Worm (Caenorhabditis elegans): ENCODE measurements around the gene ZK994.6.

ZK994.6 gene

ce11 chrV:8507324-8507723 is at the start of gene ZK994.6:
Gene ZK994.6 (minus strand): TSS chrV:8507424.
- TF ChIP-seq cnd-1 (tag; optimal IDR thresholded peaks at IDR 0.05) = no peak
- no peak for TF ChIP-seq ztf-11 (tag; optimal IDR thresholded peaks at IDR 0.05)
- TF ChIP-seq unc-39 (tag; optimal IDR thresholded peaks at IDR 0.05) = no peak
- no peak for TF ChIP-seq lin-13 (tag; optimal IDR thresholded peaks at IDR 0.05)
- peak; percentile 37 for TF ChIP-seq ces-1 (GFP tag; optimal IDR thresholded peaks at IDR 0.05)

DNA sequence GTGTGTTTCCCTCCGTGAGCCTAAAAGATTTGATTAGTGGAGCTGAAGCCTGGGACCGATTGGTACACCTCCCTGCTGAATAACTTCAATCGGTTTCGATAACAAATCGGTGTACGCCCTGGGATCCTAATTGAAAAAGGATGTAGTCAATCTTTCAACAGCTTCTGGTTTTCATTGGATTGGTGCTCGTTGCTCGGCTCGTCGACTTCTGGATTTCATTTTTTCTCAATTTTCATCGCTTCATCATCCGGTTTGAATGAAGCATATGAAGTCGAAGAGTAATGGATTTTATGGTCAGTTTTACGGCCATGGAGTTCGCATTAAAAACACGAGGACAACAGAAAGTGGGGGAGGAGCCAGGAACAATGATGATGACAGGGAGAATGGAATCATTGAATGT is 48.7 kb upstream of the ZK994.6 start:
- no peak for TF ChIP-seq snpc-4 (tag; optimal IDR thresholded peaks at IDR 0.05)
- no peak for TF ChIP-seq unc-39 (tag; optimal IDR thresholded peaks at IDR 0.05)
- no peak for TF ChIP-seq blmp-1 (tag; optimal IDR thresholded peaks at IDR 0.05)
- no peak for TF ChIP-seq mab-5 (tag; optimal IDR thresholded peaks at IDR 0.05)
- TF ChIP-seq ceh-43 (GFP tag; optimal IDR thresholded peaks at IDR 0.05) = no peak
- no peak for TF ChIP-seq ztf-11 (tag; optimal IDR thresholded peaks at IDR 0.05)
- TF ChIP-seq elt-3 (tag; optimal IDR thresholded peaks at IDR 0.05) = no peak
- no peak for TF ChIP-seq nhr-28 (tag; optimal IDR thresholded peaks at IDR 0.05)
- no peak for TF ChIP-seq nhr-237 (tag; optimal IDR thresholded peaks at IDR 0.05)
- TF ChIP-seq ces-1 (GFP tag; optimal IDR thresholded peaks at IDR 0.05) = no peak
- TF ChIP-seq unc-62 (GFP tag; optimal IDR thresholded peaks at IDR 0.05) = no peak
- TF ChIP-seq lin-32 (GFP tag; optimal IDR thresholded peaks at IDR 0.05) = no peak
- TF ChIP-seq ceh-39 (tag; optimal IDR thresholded peaks at IDR 0.05) = no peak
- TF ChIP-seq bed-3 (GFP tag; optimal IDR thresholded peaks at IDR 0.05) = no peak
- no peak for TF ChIP-seq unc-120 (tag; optimal IDR thresholded peaks at IDR 0.05; ENCODE audit: poor library complexity, severe bottlenecking)
- no peak for TF ChIP-seq mep-1 (tag; optimal IDR thresholded peaks at IDR 0.05)
- TF ChIP-seq sem-2 (GFP tag; optimal IDR thresholded peaks at IDR 0.05) = no peak
- no peak for TF ChIP-seq M03D4.4 (tag; optimal IDR thresholded peaks at IDR 0.05)
- no peak for TF ChIP-seq lin-13 (tag; optimal IDR thresholded peaks at IDR 0.05)

DNA sequence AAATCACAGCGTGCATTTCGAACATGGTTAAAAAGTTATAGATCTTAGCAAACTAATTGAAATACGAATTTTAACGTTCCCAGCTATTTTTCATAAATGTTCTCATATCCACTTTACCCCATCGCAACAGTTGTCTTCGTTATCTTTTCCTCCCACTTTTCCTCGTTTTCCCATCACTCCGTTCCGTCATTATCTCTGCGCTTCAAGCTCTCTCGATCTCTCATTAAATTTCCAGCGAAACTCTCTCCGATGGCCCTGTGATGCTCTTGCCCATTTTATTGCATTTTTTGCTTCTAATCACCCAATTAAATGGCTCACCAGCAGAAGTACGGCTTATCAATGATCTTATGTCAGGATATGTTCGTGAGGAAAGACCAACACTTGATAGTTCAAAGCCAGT is 45.2 kb upstream of the ZK994.6 start, which contains the start of gene acr-15:
TSS of gene acr-15 (plus strand) at position 236 of the 400 bp plus-strand sequence.
- TF ChIP-seq nhr-237 (tag; optimal IDR thresholded peaks at IDR 0.05) (no peak), nhr-12 (tag; optimal IDR thresholded peaks at IDR 0.05) (no peak), drap-1 (GFP tag; optimal IDR thresholded peaks at IDR 0.05) (no peak), zip-8 (tag; optimal IDR thresholded peaks at IDR 0.05) (no peak), mep-1 (tag; optimal IDR thresholded peaks at IDR 0.05) (no peak), hlh-1 (tag; optimal IDR thresholded peaks at IDR 0.05) (peak; percentile 56), lin-13 (tag; optimal IDR thresholded peaks at IDR 0.05) (no peak)

- TF ChIP-seq lsy-2 (tag; optimal IDR thresholded peaks at IDR 0.05) (no peak), ces-1 (GFP tag; optimal IDR thresholded peaks at IDR 0.05) (no peak), mep-1 (tag; optimal IDR thresholded peaks at IDR 0.05) (no peak), ceh-83 (GFP tag; optimal IDR thresholded peaks at IDR 0.05) (no peak), tbx-8 (GFP tag; optimal IDR thresholded peaks at IDR 0.05) (no peak), ceh-39 (tag; optimal IDR thresholded peaks at IDR 0.05) (no peak), bed-3 (GFP tag; optimal IDR thresholded peaks at IDR 0.05) (no peak), nhr-237 (tag; optimal IDR thresholded peaks at IDR 0.05) (no peak), pha-4 (tag; optimal IDR thresholded peaks at IDR 0.05) (no peak), ham-2 (GFP tag; optimal IDR thresholded peaks at IDR 0.05) (no peak), lin-13 (tag; optimal IDR thresholded peaks at IDR 0.05) (no peak), ceh-43 (GFP tag; optimal IDR thresholded peaks at IDR 0.05) (no peak), nhr-2 (tag; optimal IDR thresholded peaks at IDR 0.05) (no peak), unc-39 (tag; optimal IDR thresholded peaks at IDR 0.05) (no peak), ztf-11 (tag; optimal IDR thresholded peaks at IDR 0.05) (no peak), snpc-4 (tag; optimal IDR thresholded peaks at IDR 0.05) (no peak), M03D4.4 (tag; optimal IDR thresholded peaks at IDR 0.05) (no peak)
Observed at ce11 chrV:8548989-8549388, 41.8 kb upstream of the ZK994.6 start, which contains the start of gene stdh-4. Gene stdh-4 (plus strand): TSS chrV:8549289.

DNA sequence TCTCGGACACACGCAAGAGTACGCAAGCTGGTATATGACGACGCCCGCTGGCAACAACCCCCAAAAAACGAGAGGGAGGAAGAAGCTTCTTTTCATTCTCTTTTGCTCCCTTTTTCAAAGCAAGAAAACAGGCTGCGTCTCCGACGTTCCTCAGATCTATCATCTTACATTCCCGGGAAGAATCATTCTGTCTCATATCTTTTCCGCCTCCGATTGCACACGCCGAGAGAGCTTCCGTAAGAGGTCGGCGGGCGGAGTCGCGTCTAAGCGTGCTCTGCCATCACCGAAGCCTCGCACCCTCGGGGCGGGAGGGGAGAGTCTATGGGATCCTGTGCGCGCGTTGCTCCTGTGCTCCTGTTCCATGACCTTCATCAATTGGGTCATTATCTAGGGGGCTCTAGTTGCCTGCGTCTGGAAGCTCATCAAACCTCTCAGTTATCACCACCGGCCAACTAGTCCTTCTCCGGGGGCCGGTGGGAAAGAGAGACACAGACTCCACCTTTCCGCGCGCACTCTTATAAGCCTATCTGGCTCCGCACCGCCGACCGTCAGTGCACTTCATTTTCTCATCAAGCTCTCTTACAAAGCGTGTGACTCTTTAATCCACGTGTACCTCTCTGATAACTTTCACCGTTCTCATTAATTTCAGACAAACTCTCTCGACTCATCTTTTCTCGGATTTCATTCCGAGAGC is 38.5 kb upstream of the ZK994.6 start, which contains the start of the genes slc-17.8 and asns-1:
TSS of gene slc-17.8 (minus strand) at position 51 of the 694 bp plus-strand sequence.
TSS of gene asns-1 (plus strand) at position 644 of the 694 bp plus-strand sequence.
- TF ChIP-seq sem-2 (GFP tag; optimal IDR thresholded peaks at IDR 0.05) (no peak), unc-120 (tag; optimal IDR thresholded peaks at IDR 0.05; ENCODE audit: poor library complexity, severe bottlenecking) (peak; percentile 37), nhr-28 (tag; optimal IDR thresholded peaks at IDR 0.05) (no peak), unc-62 (GFP tag; optimal IDR thresholded peaks at IDR 0.05) (no peak), nhr-76 (tag; optimal IDR thresholded peaks at IDR 0.05) (no peak)

Measured in whole organism, mixed stage, embryonic.